Worm (Caenorhabditis elegans): ENCODE data around the gene dylt-3.

- TF ChIP-seq pbrm-1 (GFP tag; IDR thresholded peaks at IDR 0.05) (no peak), bed-1 (GFP tag; IDR thresholded peaks at IDR 0.05) (no peak), ztf-26 (tag; optimal IDR thresholded peaks at IDR 0.05) (no peak)
Observed at ce11 chrII:8198503-8198902, 17.0 kb downstream of the dylt-3 start, which contains the start of gene qua-1.

Measured in whole organism, young adult.